ENCODE assay signal across 5 worm cellular contexts in genomic region chrX:3114306-3115133, ce11.
A peak's percentile ranks its signal among the peaks of the same experiment; 100 is the strongest.
TF ChIP-seq lines count a peak whose summit lies in the region.

Gene gpd-2 (minus strand): TSS chrX:3114689.

TF ChIP-seq in whole organism, L1 larva, 84 proteins besides CTCF, POLR2A, EP300 and RAD21 (continues in another document):
- TF ChIP-seq hlh-4 (tag; optimal IDR thresholded peaks at IDR 0.05; lab: Kevin White, UChicago): no peak
- TF ChIP-seq ztf-4 (tag; optimal IDR thresholded peaks at IDR 0.05; lab: Kevin White, UChicago): peak; percentile 21
- TF ChIP-seq egl-27 (tag; optimal IDR thresholded peaks at IDR 0.05; lab: Kevin White, UChicago): no peak
- TF ChIP-seq grh-1 (GFP tag; IDR thresholded peaks at IDR 0.05; lab: Robert Waterston, UW): 0 out of 2 replicates have a peak, but pooled peaks have one; percentile 10
- no peak for TF ChIP-seq mab-9 (GFP tag; IDR thresholded peaks at IDR 0.05; lab: Robert Waterston, UW)
- no peak for TF ChIP-seq ceh-63 (GFP tag; optimal IDR thresholded peaks at IDR 0.05; lab: Kevin White, UChicago)
- TF ChIP-seq xbp-1 (tag; optimal IDR thresholded peaks at IDR 0.05; lab: Kevin White, UChicago): no peak
- TF ChIP-seq elt-2 (tag; optimal IDR thresholded peaks at IDR 0.05; lab: Kevin White, UChicago): no peak
- TF ChIP-seq ets-5 (GFP tag; IDR thresholded peaks at IDR 0.05; lab: Robert Waterston, UW): no peak
- TF ChIP-seq sptf-1 (tag; optimal IDR thresholded peaks at IDR 0.05; lab: Kevin White, UChicago): no peak
- no peak for TF ChIP-seq efl-1 (optimal IDR thresholded peaks at IDR 0.05; lab: Kevin White, UChicago)
- peak in 1 of 2 experiments; percentile 90 for TF ChIP-seq efl-1 (GFP tag; optimal IDR thresholded peaks at IDR 0.05 in 1 of 2; lab: Kevin White, UChicago)
- TF ChIP-seq snu-23 (GFP tag; optimal IDR thresholded peaks at IDR 0.05; lab: Kevin White, UChicago): no peak
- no peak for TF ChIP-seq nhr-77 (tag; optimal IDR thresholded peaks at IDR 0.05; lab: Kevin White, UChicago)
- no peak for TF ChIP-seq C16A3.4 (tag; optimal IDR thresholded peaks at IDR 0.05; lab: Kevin White, UChicago)
- TF ChIP-seq ceh-82 (tag; optimal IDR thresholded peaks at IDR 0.05; lab: Kevin White, UChicago): peak in 1 of 3 experiments; percentile 9
- TF ChIP-seq nhr-85 (tag; lab: Kevin White, UChicago): peak; percentile 37
- TF ChIP-seq jun-1 (tag; optimal IDR thresholded peaks at IDR 0.05; lab: Kevin White, UChicago): no peak
- no peak for TF ChIP-seq lsy-2 (tag; optimal IDR thresholded peaks at IDR 0.05; lab: Kevin White, UChicago)

TF ChIP-seq in whole organism, L2 larva, 48 proteins besides CTCF, POLR2A, EP300 and RAD21 (continues in another document):
- TF ChIP-seq fos-1 (tag; optimal IDR thresholded peaks at IDR 0.05; lab: Kevin White, UChicago) (peak; percentile 31), blmp-1 (tag; optimal IDR thresholded peaks at IDR 0.05; lab: Kevin White, UChicago; ENCODE audit: insufficient read depth) (peak; percentile 30), sem-4 (tag; optimal IDR thresholded peaks at IDR 0.05; lab: Kevin White, UChicago) (peak; percentile 6), ama-1 (optimal IDR thresholded peaks at IDR 0.05; lab: Kevin White, UChicago) (peak; percentile 62), F13H6.1 (tag; optimal IDR thresholded peaks at IDR 0.05; lab: Kevin White, UChicago) (no peak), unc-55 (GFP tag; optimal IDR thresholded peaks at IDR 0.05; lab: Kevin White, UChicago) (peak; percentile 74), mab-5 (tag; optimal IDR thresholded peaks at IDR 0.05; lab: Kevin White, UChicago) (no peak), nhr-12 (tag; optimal IDR thresholded peaks at IDR 0.05; lab: Kevin White, UChicago) (no peak), ztf-4 (tag; optimal IDR thresholded peaks at IDR 0.05; lab: Kevin White, UChicago) (no peak), ztf-1 (GFP tag; conservative IDR thresholded peaks at IDR 0.05; lab: Robert Waterston, UW) (no peak), nhr-129 (tag; optimal IDR thresholded peaks at IDR 0.05; lab: Kevin White, UChicago) (peak; percentile 99), snpc-4 (tag; optimal IDR thresholded peaks at IDR 0.05; lab: Kevin White, UChicago) (no peak), nhr-23 (tag; optimal IDR thresholded peaks at IDR 0.05; lab: Kevin White, UChicago) (no peak), nhr-6 (tag; optimal IDR thresholded peaks at IDR 0.05; lab: Kevin White, UChicago) (peak; percentile 33), elt-3 (tag; optimal IDR thresholded peaks at IDR 0.05; lab: Kevin White, UChicago) (no peak), lin-11 (tag; optimal IDR thresholded peaks at IDR 0.05; lab: Kevin White, UChicago) (no peak), ZK546.5 (tag; optimal IDR thresholded peaks at IDR 0.05; lab: Kevin White, UChicago) (no peak), ceh-82 (tag; optimal IDR thresholded peaks at IDR 0.05; lab: Kevin White, UChicago) (no peak), nhr-10 (tag; optimal IDR thresholded peaks at IDR 0.05; lab: Kevin White, UChicago) (no peak), ceh-16 (tag; optimal IDR thresholded peaks at IDR 0.05; lab: Kevin White, UChicago) (no peak)

TF ChIP-seq in whole organism, L3 larva, 47 proteins besides CTCF, POLR2A, EP300 and RAD21 (continues in another document):
- TF ChIP-seq snpc-4 (tag; optimal IDR thresholded peaks at IDR 0.05; lab: Kevin White, UChicago) (no peak), ama-1 (optimal IDR thresholded peaks at IDR 0.05; lab: Kevin White, UChicago) (peak; percentile 84), lin-15B (tag; optimal IDR thresholded peaks at IDR 0.05; lab: Kevin White, UChicago) (no peak), nhr-25 (tag; optimal IDR thresholded peaks at IDR 0.05; lab: Kevin White, UChicago) (no peak), nhr-77 (tag; optimal IDR thresholded peaks at IDR 0.05; lab: Kevin White, UChicago) (no peak), pqm-1 (tag; optimal IDR thresholded peaks at IDR 0.05; lab: Kevin White, UChicago) (peak; percentile 9), fos-1 (tag; optimal IDR thresholded peaks at IDR 0.05; lab: Kevin White, UChicago) (no peak), elt-3 (tag; optimal IDR thresholded peaks at IDR 0.05; lab: Kevin White, UChicago) (no peak), mml-1 (tag; optimal IDR thresholded peaks at IDR 0.05; lab: Kevin White, UChicago) (no peak), ZK546.5 (tag; optimal IDR thresholded peaks at IDR 0.05; lab: Kevin White, UChicago) (no peak), nfya-1 (tag; optimal IDR thresholded peaks at IDR 0.05; lab: Kevin White, UChicago; ENCODE audit: insufficient read depth) (no peak), nhr-28 (tag; optimal IDR thresholded peaks at IDR 0.05; lab: Kevin White, UChicago) (no peak), nhr-76 (tag; optimal IDR thresholded peaks at IDR 0.05; lab: Kevin White, UChicago) (no peak), ztf-11 (tag; optimal IDR thresholded peaks at IDR 0.05; lab: Kevin White, UChicago) (no peak), ceh-28 (tag; optimal IDR thresholded peaks at IDR 0.05; lab: Kevin White, UChicago) (no peak), nhr-11 (tag; optimal IDR thresholded peaks at IDR 0.05; lab: Kevin White, UChicago) (no peak), skn-1 (tag; optimal IDR thresholded peaks at IDR 0.05; lab: Kevin White, UChicago) (peak; percentile 26), ceh-9 (tag; optimal IDR thresholded peaks at IDR 0.05; lab: Kevin White, UChicago) (no peak), fkh-10 (GFP tag; optimal IDR thresholded peaks at IDR 0.05; lab: Kevin White, UChicago) (no peak), pha-4 (tag; optimal IDR thresholded peaks at IDR 0.05; lab: Kevin White, UChicago) (peak; percentile 44), jun-1 (tag; optimal IDR thresholded peaks at IDR 0.05; lab: Kevin White, UChicago) (no peak)

TF ChIP-seq in whole organism, L4 larva, 104 proteins besides CTCF, POLR2A, EP300 and RAD21 (continues in another document):
- TF ChIP-seq T26A8.4 (GFP tag; IDR thresholded peaks at IDR 0.05; lab: Robert Waterston, UW) (peak; percentile 73; the same call in 1 of the 2 replicates), zip-2 (tag; optimal IDR thresholded peaks at IDR 0.05; lab: Kevin White, UChicago) (peak; percentile 6), daf-16 (GFP tag; optimal IDR thresholded peaks at IDR 0.05; lab: Kevin White, UChicago) (no peak), daf-16 (tag; optimal IDR thresholded peaks at IDR 0.05; lab: Kevin White, UChicago) (peak; percentile 26), lsy-2 (tag; optimal IDR thresholded peaks at IDR 0.05; lab: Kevin White, UChicago) (peak in 1 of 2 experiments; percentile 29), F44E2.7 (GFP tag; IDR thresholded peaks at IDR 0.05; lab: Robert Waterston, UW) (no peak), T20F7.1 (GFP tag; optimal IDR thresholded peaks at IDR 0.05; lab: Kevin White, UChicago) (no peak), Y75B8A.6 (GFP tag; IDR thresholded peaks at IDR 0.05; lab: Robert Waterston, UW) (no peak), snpc-4 (tag; optimal IDR thresholded peaks at IDR 0.05; lab: Kevin White, UChicago) (no peak), gei-8 (GFP tag; optimal IDR thresholded peaks at IDR 0.05; lab: Kevin White, UChicago) (no peak), dmd-9 (GFP tag; IDR thresholded peaks at IDR 0.05; lab: Robert Waterston, UW) (no peak), hlh-30 (tag; optimal IDR thresholded peaks at IDR 0.05; lab: Kevin White, UChicago; ENCODE audit: insufficient read depth) (no peak), set-16 (GFP tag; IDR thresholded peaks at IDR 0.05; lab: Robert Waterston, UW) (no peak; the same call in 1 of the 2 replicates), arid-1 (GFP tag; conservative IDR thresholded peaks at IDR 0.05; lab: Robert Waterston, UW) (no peak), ztf-7 (tag; optimal IDR thresholded peaks at IDR 0.05; lab: Kevin White, UChicago) (peak; percentile 52), spr-1 (tag; optimal IDR thresholded peaks at IDR 0.05; lab: Kevin White, UChicago) (no peak), unc-62 (GFP tag; optimal IDR thresholded peaks at IDR 0.05 in 1 of 2; lab: Kevin White, UChicago) (no peak), unc-62 (tag; optimal IDR thresholded peaks at IDR 0.05; lab: Kevin White, UChicago) (no peak), daf-19 (GFP tag; conservative IDR thresholded peaks at IDR 0.05; lab: Robert Waterston, UW) (no peak), unc-130 (GFP tag; optimal IDR thresholded peaks at IDR 0.05; lab: Kevin White, UChicago) (no peak), mes-2 (tag; optimal IDR thresholded peaks at IDR 0.05; lab: Kevin White, UChicago; ENCODE audit: poor library complexity, severe bottlenecking) (peak; percentile 46)

TF ChIP-seq in whole organism, young adult, 124 proteins besides CTCF, POLR2A, EP300 and RAD21:
- TF ChIP-seq unc-62 (GFP tag; optimal IDR thresholded peaks at IDR 0.05; lab: Kevin White, UChicago) (no peak), rpc-1 (optimal IDR thresholded peaks at IDR 0.05; lab: Kevin White, UChicago) (no peak), rpc-1 (tag; optimal IDR thresholded peaks at IDR 0.05; lab: Kevin White, UChicago) (no peak), ekl-4 (GFP tag; IDR thresholded peaks at IDR 0.05; lab: Robert Waterston, UW) (peak; percentile 23; the same call in 1 of the 2 replicates), dox-1 (GFP tag; IDR thresholded peaks at IDR 0.05; lab: Robert Waterston, UW) (0 out of 2 replicates have a peak, but pooled peaks have one; percentile 22), madf-3 (GFP tag; IDR thresholded peaks at IDR 0.05; lab: Robert Waterston, UW) (peak; percentile 43; the same call in 1 of the 2 replicates), ztf-22 (GFP tag; optimal IDR thresholded peaks at IDR 0.05; lab: Kevin White, UChicago) (no peak), hmg-20 (GFP tag; IDR thresholded peaks at IDR 0.05; lab: Robert Waterston, UW) (no peak), sea-2 (GFP tag; IDR thresholded peaks at IDR 0.05; lab: Robert Waterston, UW) (no peak; the same call in 1 of the 2 replicates), ZK185.1 (tag; optimal IDR thresholded peaks at IDR 0.05; lab: Kevin White, UChicago; ENCODE audit: poor library complexity, severe bottlenecking) (peak; percentile 80), lir-1 (GFP tag; conservative IDR thresholded peaks at IDR 0.05; lab: Robert Waterston, UW) (no peak), sptf-2 (GFP tag; optimal IDR thresholded peaks at IDR 0.05; lab: Kevin White, UChicago) (no peak), lin-35 (GFP tag; optimal IDR thresholded peaks at IDR 0.05; lab: Kevin White, UChicago) (no peak), nfyb-1 (GFP tag; IDR thresholded peaks at IDR 0.05; lab: Robert Waterston, UW) (peak; percentile 66), D2030.7 (GFP tag; IDR thresholded peaks at IDR 0.05; lab: Robert Waterston, UW) (no peak), dpl-1 (GFP tag; optimal IDR thresholded peaks at IDR 0.05; lab: Kevin White, UChicago) (no peak), ccch-3 (GFP tag; optimal IDR thresholded peaks at IDR 0.05; lab: Kevin White, UChicago) (no peak), cebp-2 (GFP tag; IDR thresholded peaks at IDR 0.05; lab: Robert Waterston, UW) (no peak), F33H1.4 (GFP tag; IDR thresholded peaks at IDR 0.05; lab: Robert Waterston, UW) (no peak), let-526 (GFP tag; IDR thresholded peaks at IDR 0.05; lab: Robert Waterston, UW) (0 out of 2 replicates have a peak, but pooled peaks have one; percentile 31), tlf-1 (GFP tag; optimal IDR thresholded peaks at IDR 0.05; lab: Kevin White, UChicago) (no peak), ceh-27 (GFP tag; optimal IDR thresholded peaks at IDR 0.05; lab: Kevin White, UChicago) (no peak), F57C9.4 (tag; optimal IDR thresholded peaks at IDR 0.05; lab: Kevin White, UChicago) (no peak)
